Fruit fly (Drosophila melanogaster): Measurements from ENCODE around the gene CG4119.

DNA sequence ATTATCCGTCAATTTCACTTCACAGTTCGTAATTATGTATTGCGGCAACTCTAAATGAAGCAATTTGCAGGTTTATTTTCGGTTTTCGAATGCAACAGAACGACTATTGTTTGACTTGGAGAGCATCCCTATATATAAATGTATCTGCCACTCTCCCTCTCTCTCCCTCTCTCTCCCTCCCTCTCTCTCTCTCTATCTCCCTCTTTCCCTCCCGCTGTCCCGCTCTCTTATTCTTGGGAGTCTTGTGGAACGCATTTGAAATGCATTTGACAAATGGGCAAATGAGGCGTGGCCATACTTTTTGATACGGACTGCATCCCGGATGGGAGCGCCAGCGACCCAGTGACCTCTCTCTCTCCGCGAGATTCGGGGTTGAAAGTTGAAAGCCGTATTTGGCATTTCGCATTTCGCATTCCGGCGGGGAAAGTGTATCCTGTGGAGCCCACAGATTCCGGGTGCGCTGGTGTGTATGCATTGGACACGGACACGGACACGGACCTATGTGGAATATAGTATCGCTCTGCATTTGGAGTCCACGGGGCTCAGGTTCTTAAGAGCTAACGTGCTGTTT, 29.2 kb upstream of the CG4119 start:
- TF ChIP-seq insv (optimal IDR thresholded peaks at IDR 0.05) = no peak
- TF ChIP-seq psq (optimal IDR thresholded peaks at IDR 0.05) = no peak
- TF ChIP-seq h (optimal IDR thresholded peaks at IDR 0.05) = no peak
- TF ChIP-seq ttk (optimal IDR thresholded peaks at IDR 0.05) = no peak
- no peak for TF ChIP-seq Sin3A (optimal IDR thresholded peaks at IDR 0.05)
- TF ChIP-seq Myc (optimal IDR thresholded peaks at IDR 0.05) = no peak

Measured in Kc167 (cell line).